Fruit fly (Drosophila melanogaster) whole organism, embryonic: ENCODE data around the gene Snx17.
A peak's percentile ranks its signal among the peaks of the same experiment; 100 is the strongest.

ENCODE experiments used
- Awh ChIP-seq: fragments of 200-800 bp; sonication (Bioruptor generic); IDR thresholded peaks from 2 replicates; pipeline ENCODE4, ENCODE4 v1.3.6; 2022; ENCODE audit warnings: missing biosample characterization, missing genetic modification characterization
- CG1024 ChIP-seq: fragments of 200-800 bp; sonication (Bioruptor generic); IDR thresholded peaks from 2 replicates; pipeline ENCODE4 v1.3.6; 2022; ENCODE audit warnings: missing biosample characterization, missing genetic modification characterization
- CG10267 ChIP-seq: fragments of 200-800 bp; sonication (Bioruptor generic); optimal IDR thresholded peaks from 2 replicates; lab custom pipeline; 2018; ENCODE audit warnings: missing biosample characterization, mild to moderate bottlenecking, missing genetic modification characterization, moderate library complexity
- CG13287 ChIP-seq: fragments of 200-800 bp; sonication (Bioruptor generic); IDR thresholded peaks from 2 replicates; pipeline ENCODE4 v1.3.6; 2022; ENCODE audit warnings: missing biosample characterization, missing genetic modification characterization; ENCODE audit not compliant: partially characterized antibody
- CG17385 ChIP-seq: fragments of 200-800 bp; sonication (Bioruptor generic); optimal IDR thresholded peaks from 3 replicates; lab custom pipeline; 2018; ENCODE audit warnings: missing biosample characterization, mild to moderate bottlenecking, missing genetic modification characterization
- CG17802 ChIP-seq: fragments of 200-800 bp; sonication (Bioruptor generic); optimal IDR thresholded peaks from 2 replicates; lab custom pipeline; 2018; ENCODE audit warnings: missing biosample characterization, mild to moderate bottlenecking, missing genetic modification characterization, moderate library complexity
- CG17912 ChIP-seq: fragments of 200-800 bp; sonication (Bioruptor generic); optimal IDR thresholded peaks from 2 replicates; lab custom pipeline; 2018; ENCODE audit warnings: missing biosample characterization, mild to moderate bottlenecking, missing genetic modification characterization
- CG30403 ChIP-seq: fragments of 200-800 bp; sonication (Bioruptor generic); optimal IDR thresholded peaks from 3 replicates; lab custom pipeline; 2016; ENCODE audit warnings: missing biosample characterization, missing genetic modification characterization
- CG32532 ChIP-seq: fragments of 200-800 bp; sonication (Bioruptor generic); IDR thresholded peaks from 2 replicates; pipeline ENCODE4 v1.3.6; 2022; ENCODE audit warnings: missing biosample characterization, missing genetic modification characterization
- CG42726 ChIP-seq: fragments of 200-800 bp; sonication (Bioruptor generic); IDR thresholded peaks from 2 replicates; pipeline ENCODE4 v1.3.6; 2022; ENCODE audit warnings: missing biosample characterization, missing genetic modification characterization; ENCODE audit not compliant: partially characterized antibody
- CG4360 ChIP-seq: fragments of 200-800 bp; sonication (Bioruptor generic); IDR thresholded peaks from 2 replicates; pipeline ENCODE4 v1.3.6; 2022; ENCODE audit warnings: missing biosample characterization, missing genetic modification characterization
- CG43689 ChIP-seq: fragments of 200-800 bp; sonication (Bioruptor generic); IDR thresholded peaks from 2 replicates; pipeline ENCODE4 v1.3.6; 2022; ENCODE audit warnings: missing biosample characterization, missing genetic modification characterization
- CG4617 ChIP-seq: fragments of 200-800 bp; sonication (Bioruptor generic); optimal IDR thresholded peaks from 3 replicates; lab custom pipeline; 2016; ENCODE audit warnings: missing biosample characterization, missing genetic modification characterization, borderline replicate concordance
- CG7357 ChIP-seq: fragments of 200-800 bp; sonication (Bioruptor generic); IDR thresholded peaks from 3 replicates; pipeline ENCODE4 v1.3.6; 2022; ENCODE audit warnings: missing biosample characterization, missing genetic modification characterization
- CG8944 ChIP-seq: fragments of 200-800 bp; sonication (Bioruptor generic); optimal IDR thresholded peaks from 3 replicates; lab custom pipeline; 2016; ENCODE audit warnings: missing biosample characterization, missing genetic modification characterization
- CG9727 ChIP-seq: fragments of 200-800 bp; sonication (Bioruptor generic); optimal IDR thresholded peaks from 3 replicates; lab custom pipeline; 2017; ENCODE audit warnings: missing biosample characterization, mild to moderate bottlenecking, missing genetic modification characterization
- Chrac-16 ChIP-seq: fragments of 200-800 bp; sonication (Bioruptor generic); optimal IDR thresholded peaks from 3 replicates; lab custom pipeline; 2016; ENCODE audit warnings: missing biosample characterization, missing genetic modification characterization
- Dll ChIP-seq: fragments of 200-800 bp; sonication (Bioruptor generic); IDR thresholded peaks from 4 replicates; pipeline ENCODE4 v1.3.6; 2022; ENCODE audit warnings: missing biosample characterization, missing genetic modification characterization; ENCODE audit not compliant: partially characterized antibody
- HHEX ChIP-seq: fragments of 200-800 bp; sonication (Bioruptor generic); optimal IDR thresholded peaks from 3 replicates; lab custom pipeline; 2017; ENCODE audit warnings: missing biosample characterization, mild to moderate bottlenecking, missing genetic modification characterization, missing genetic modification reagents
- Lpt ChIP-seq: fragments of >200 bp; optimal IDR thresholded peaks from 2 replicates; lab custom pipeline; 2018; ENCODE audit warnings: missing biosample characterization, missing genetic modification characterization
- MBD-R2 ChIP-seq: fragments of 200-800 bp; sonication (Bioruptor generic); IDR thresholded peaks from 2 replicates; pipeline ENCODE4 v1.3.6; 2022; ENCODE audit warnings: missing biosample characterization, missing genetic modification characterization
- MESR4 ChIP-seq: fragments of 200-800 bp; sonication (Bioruptor generic); optimal IDR thresholded peaks from 2 replicates; lab custom pipeline; 2018; ENCODE audit warnings: missing biosample characterization, mild to moderate bottlenecking, missing genetic modification characterization, moderate library complexity
- Med ChIP-seq: fragments of 200-800 bp; sonication (Bioruptor generic); peaks from one replicate; lab custom pipeline; 2016; ENCODE audit warnings: missing biosample characterization, missing genetic modification characterization, mild to moderate bottlenecking, inconsistent platforms, moderate library complexity
- Oli ChIP-seq: fragments of 200-800 bp; sonication (Bioruptor generic); optimal IDR thresholded peaks from 2 replicates; lab custom pipeline; 2018; ENCODE audit warnings: missing biosample characterization, mild to moderate bottlenecking, missing genetic modification characterization, moderate library complexity
- Pdp1 ChIP-seq, 2 experiments: fragments of 200-800 bp; sonication (Bioruptor generic); optimal IDR thresholded peaks; 3 replicates each; lab custom pipeline; 2016; ENCODE audit warnings: missing biosample characterization in 2 of 2, missing genetic modification characterization in 2 of 2, mild to moderate bottlenecking in 1 of 2, moderate library complexity in 1 of 2
- Xbp1 ChIP-seq: fragments of 200-800 bp; sonication (Bioruptor generic); optimal IDR thresholded peaks from 3 replicates; lab custom pipeline; 2016; ENCODE audit warnings: missing biosample characterization, mild to moderate bottlenecking, missing genetic modification characterization
- ase ChIP-seq: fragments of 200-800 bp; sonication (Bioruptor generic); IDR thresholded peaks from 3 replicates; pipeline ENCODE4 v1.3.6; 2022; ENCODE audit warnings: missing biosample characterization, missing genetic modification characterization
- az2 ChIP-seq: fragments of 200-800 bp; sonication (Bioruptor generic); optimal IDR thresholded peaks from 3 replicates; lab custom pipeline; 2016; ENCODE audit warnings: missing biosample characterization, missing genetic modification characterization
- br ChIP-seq: fragments of >200 bp; optimal IDR thresholded peaks from 2 replicates; lab custom pipeline; 2017
- cg ChIP-seq: fragments of 200-800 bp; sonication (Bioruptor generic); optimal IDR thresholded peaks from 3 replicates; lab custom pipeline; 2019; ENCODE audit warnings: missing biosample characterization, mild to moderate bottlenecking, missing genetic modification characterization, moderate library complexity
- crol ChIP-seq: fragments of 200-800 bp; sonication (Bioruptor generic); IDR thresholded peaks from 2 replicates; pipeline ENCODE4 v1.3.6; 2022; ENCODE audit warnings: missing biosample characterization, missing genetic modification characterization
- cwo ChIP-seq: fragments of 200-800 bp; sonication (Bioruptor generic); optimal IDR thresholded peaks from 3 replicates; lab custom pipeline; 2017; ENCODE audit warnings: missing biosample characterization, missing genetic modification characterization, mild to moderate bottlenecking, moderate library complexity, missing genetic modification reagents
- dmrt11E ChIP-seq: fragments of 200-800 bp; sonication (Bioruptor generic); optimal IDR thresholded peaks from 3 replicates; lab custom pipeline; 2018; ENCODE audit warnings: missing biosample characterization, mild to moderate bottlenecking, missing genetic modification characterization, moderate library complexity
- fd96Cb ChIP-seq: fragments of 200-800 bp; sonication (Bioruptor generic); optimal IDR thresholded peaks from 2 replicates; lab custom pipeline; 2018; ENCODE audit warnings: missing biosample characterization, mild to moderate bottlenecking, missing genetic modification characterization, moderate library complexity
- fu2 ChIP-seq: fragments of 200-800 bp; sonication (Bioruptor generic); optimal IDR thresholded peaks from 2 replicates; lab custom pipeline; 2016; ENCODE audit warnings: missing biosample characterization, missing genetic modification characterization
- gem ChIP-seq: fragments of 200-800 bp; sonication (Bioruptor generic); optimal IDR thresholded peaks from 2 replicates; lab custom pipeline; 2019; ENCODE audit warnings: missing biosample characterization, mild to moderate bottlenecking, missing genetic modification characterization, moderate library complexity
- grau ChIP-seq: fragments of 200-800 bp; optimal IDR thresholded peaks from 3 replicates; lab custom pipeline; 2019; ENCODE audit warnings: missing biosample characterization, mild to moderate bottlenecking, missing genetic modification characterization, moderate library complexity
- grn ChIP-seq: fragments of 200-800 bp; sonication (Bioruptor generic); optimal IDR thresholded peaks from 3 replicates; lab custom pipeline; 2017; ENCODE audit warnings: missing biosample characterization, missing genetic modification characterization
- gsb ChIP-seq: fragments of 200-800 bp; sonication (Bioruptor generic); IDR thresholded peaks from 2 replicates; pipeline ENCODE4 v1.3.6; 2022; ENCODE audit warnings: missing biosample characterization, missing genetic modification characterization
- kay ChIP-seq: fragments of 200-800 bp; sonication (Bioruptor generic); optimal IDR thresholded peaks from 2 replicates; lab custom pipeline; 2016; ENCODE audit warnings: missing biosample characterization, missing genetic modification characterization
- onecut ChIP-seq: fragments of 200-800 bp; sonication (Bioruptor generic); IDR thresholded peaks from 2 replicates; pipeline ENCODE4 v1.3.6; 2022; ENCODE audit warnings: missing biosample characterization, missing genetic modification characterization
- schlank ChIP-seq: fragments of 200-800 bp; sonication (Bioruptor generic); optimal IDR thresholded peaks from 2 replicates; lab custom pipeline; 2018; ENCODE audit warnings: missing biosample characterization, mild to moderate bottlenecking, missing genetic modification characterization
- slbo ChIP-seq: fragments of 200-800 bp; sonication (Bioruptor generic); IDR thresholded peaks from 2 replicates; pipeline ENCODE4 v1.3.6; 2022; ENCODE audit warnings: missing biosample characterization, missing genetic modification characterization
- sob ChIP-seq: fragments of 200-800 bp; sonication (Bioruptor generic); IDR thresholded peaks from 2 replicates; pipeline ENCODE4 v1.3.6; 2022; ENCODE audit warnings: missing biosample characterization, missing genetic modification characterization
- tll ChIP-seq, 2 experiments: fragments of 200-800 bp in 1 of 2; fragments of >200 bp in 1 of 2; sonication (Bioruptor generic) in 1 of 2; optimal IDR thresholded peaks; 2 replicates each; lab custom pipeline; 2017 to 2019; ENCODE audit warnings: missing biosample characterization in 2 of 2, missing genetic modification characterization in 2 of 2, mild to moderate bottlenecking in 1 of 2, moderate library complexity in 1 of 2
- usp ChIP-seq: fragments of >200 bp; optimal IDR thresholded peaks from 2 replicates; lab custom pipeline; 2017; ENCODE audit warnings: missing biosample characterization, missing genetic modification characterization
- vnd ChIP-seq: fragments of 200-800 bp; sonication (Bioruptor generic); IDR thresholded peaks from 3 replicates; pipeline ENCODE4 v1.3.6; 2022; ENCODE audit warnings: missing biosample characterization, missing genetic modification characterization; ENCODE audit not compliant: partially characterized antibody
- z ChIP-seq: fragments of 200-800 bp; sonication (Bioruptor generic); IDR thresholded peaks from 3 replicates; pipeline ENCODE4 v1.3.6; 2022; ENCODE audit warnings: missing biosample characterization, missing genetic modification characterization

Snx17 gene

DNA sequence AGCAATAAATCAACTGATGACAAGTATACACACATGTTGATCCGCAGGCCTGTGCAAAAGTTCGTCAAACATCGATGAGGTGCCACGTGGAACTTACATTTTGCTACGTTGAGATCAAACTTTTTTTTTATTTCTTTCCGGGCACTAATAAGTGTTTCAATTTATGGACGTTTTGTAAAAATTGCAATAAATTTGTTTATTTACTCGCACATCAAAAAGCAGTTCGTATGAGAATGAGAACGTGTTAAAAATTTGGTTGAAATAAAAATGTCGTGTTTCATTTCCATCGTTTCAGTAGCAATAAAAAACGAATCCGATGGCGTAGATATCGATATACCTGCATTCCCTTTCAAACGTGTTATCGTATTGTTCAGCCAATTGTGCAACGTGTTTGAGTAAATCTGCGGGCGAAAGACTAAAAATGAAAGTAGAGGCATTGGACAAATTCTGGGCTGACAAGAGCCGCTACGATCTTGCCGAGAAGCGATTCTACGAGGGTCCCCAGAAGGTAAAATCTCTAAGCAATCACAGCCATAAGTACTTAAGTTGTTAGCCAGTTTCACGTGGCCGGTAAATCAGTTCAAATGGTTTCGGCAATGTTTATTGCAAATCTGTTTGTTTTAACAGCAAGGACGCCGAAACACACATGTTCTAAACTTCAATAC, 25.5 kb upstream of the Snx17 start, which contains the start of gene eEF1delta (continued):
- TF ChIP-seq Pdp1 (GFP tag; optimal IDR thresholded peaks at IDR 0.05; lab: Kevin White, UChicago) (peak in 1 of 2 experiments; percentile 95), grn (GFP tag; lab: Kevin White, UChicago) (no peak), br (lab: Kevin White, UChicago) (no peak), CG13287 (GFP tag; lab: Robert Waterston, UW) (peak; percentile 25; the same call in 1 of the 2 replicates), slbo (GFP tag; lab: Robert Waterston, UW) (peak; percentile 21; the same call in 1 of the 2 replicates), cwo (no peak), CG43689 (GFP tag; lab: Robert Waterston, UW) (no peak), MESR4 (peak; percentile 68), kay (GFP tag; lab: Kevin White, UChicago) (no peak), CG17385 (GFP tag; lab: Kevin White, UChicago) (no peak), CG9727 (no peak), gem (tag; lab: Kevin White, UChicago) (no peak), Med (peak; percentile 55), z (GFP tag; lab: Robert Waterston, UW) (no peak), cg (no peak), schlank (tag; lab: Kevin White, UChicago) (no peak), CG1024 (GFP tag; lab: Robert Waterston, UW) (peak; percentile 93), Oli (tag; lab: Kevin White, UChicago) (no peak), Dll (GFP tag; lab: Robert Waterston, UW) (0 out of 4 replicates have a peak, but pooled peaks have one; percentile 21), gsb (no peak), CG30403 (no peak), dmrt11E (tag; lab: Kevin White, UChicago) (no peak), Xbp1 (GFP tag; lab: Kevin White, UChicago) (no peak), tll (GFP tag; optimal IDR thresholded peaks at IDR 0.05; lab: Kevin White, UChicago) (peak in 1 of 2 experiments; percentile 84), grau (tag; lab: Kevin White, UChicago) (no peak), sob (GFP tag; lab: Robert Waterston, UW) (no peak), CG4617 (GFP tag; lab: Kevin White, UChicago) (peak; percentile 54), ase (no peak), CG10267 (tag; lab: Kevin White, UChicago) (no peak), onecut (GFP tag; lab: Robert Waterston, UW) (no peak), fu2 (GFP tag; lab: Kevin White, UChicago) (no peak), CG7357 (GFP tag; lab: Robert Waterston, UW) (peak; percentile 84), Chrac-16 (GFP tag; lab: Kevin White, UChicago) (no peak), vnd (no peak), CG42726 (GFP tag; lab: Robert Waterston, UW) (no peak), CG17912 (GFP tag; lab: Kevin White, UChicago) (no peak), crol (GFP tag; lab: Robert Waterston, UW) (no peak), CG4360 (GFP tag; lab: Robert Waterston, UW) (no peak), MBD-R2 (GFP tag; lab: Robert Waterston, UW) (peak; percentile 53; the same call in 1 of the 2 replicates), usp (no peak), CG32532 (no peak), az2 (no peak), Awh (no peak), CG8944 (GFP tag; lab: Kevin White, UChicago) (no peak), fd96Cb (no peak), HHEX (no peak), CG17802 (tag; lab: Kevin White, UChicago) (peak; percentile 98), Lpt (GFP tag; lab: Kevin White, UChicago) (no peak)
